Worm (Caenorhabditis elegans) whole organism, L4 larva: ENCODE measurements around the gene srxa-9.

Source experiments
- F10B5.3 ChIP-seq: sonication (generic microtip); optimal IDR thresholded peaks from 2 replicates; lab custom pipeline; 2016; ENCODE audit warnings: mild to moderate bottlenecking, missing genetic modification characterization, missing compliant biosample characterization
- F49E8.2 ChIP-seq: sonication (generic microtip); optimal IDR thresholded peaks from 2 replicates; lab custom pipeline; 2016; ENCODE audit warnings: missing compliant biosample characterization, mild to moderate bottlenecking, missing genetic modification characterization, borderline replicate concordance
- T20F7.1 ChIP-seq: fragments of 200-800 bp; sonication (Bioruptor generic); optimal IDR thresholded peaks from 2 replicates; lab custom pipeline; 2018; ENCODE audit warnings: mild to moderate bottlenecking, missing genetic modification characterization, missing compliant biosample characterization
- Y5F2A.4 ChIP-seq: fragments of 200-800 bp; sonication (Bioruptor generic); optimal IDR thresholded peaks from 2 replicates; lab custom pipeline; 2018; ENCODE audit warnings: mild to moderate bottlenecking, missing genetic modification characterization, missing compliant biosample characterization
- ZK337.2 ChIP-seq: fragments of 200-800 bp; sonication (Bioruptor generic); IDR thresholded peaks from 2 replicates; pipeline ENCODE4 v1.3.6; 2022; ENCODE audit warnings: missing genetic modification reagents, missing genetic modification characterization, missing compliant biosample characterization
- aha-1 ChIP-seq: fragments of 150-350 bp; peaks from one replicate; lab custom pipeline; 2014; ENCODE audit warnings: missing biosample characterization, missing genetic modification characterization
- ama-1 ChIP-seq: fragments of 150-350 bp; optimal IDR thresholded peaks from 2 replicates; lab custom pipeline; 2014; ENCODE audit warnings: inconsistent platforms, mixed read lengths
- ceh-20 ChIP-seq: fragments of 200-800 bp; sonication (Bioruptor generic); IDR thresholded peaks from 2 replicates; pipeline ENCODE4 v1.3.6; 2022; ENCODE audit warnings: missing genetic modification reagents, missing genetic modification characterization, missing compliant biosample characterization
- ceh-32 ChIP-seq: sonication (generic microtip); optimal IDR thresholded peaks from 2 replicates; lab custom pipeline; 2016; ENCODE audit warnings: mild to moderate bottlenecking, missing genetic modification characterization, missing compliant biosample characterization; ENCODE audit not compliant: poor library complexity
- ces-1 ChIP-seq: fragments of 150-350 bp; sonication (generic microtip); optimal IDR thresholded peaks from 4 replicates; lab custom pipeline; 2014; ENCODE audit warnings: missing biosample characterization, missing genetic modification reagents, missing genetic modification characterization
- ctbp-1 ChIP-seq: fragments of 200-800 bp; sonication (Bioruptor generic); IDR thresholded peaks from 2 replicates; pipeline ENCODE4 v1.3.6; 2022; ENCODE audit warnings: missing genetic modification reagents, missing genetic modification characterization, missing compliant biosample characterization
- dmd-9 ChIP-seq: fragments of 200-800 bp; sonication (Bioruptor generic); IDR thresholded peaks from 2 replicates; pipeline ENCODE4 v1.3.6; 2022; ENCODE audit warnings: missing genetic modification reagents, missing genetic modification characterization, missing compliant biosample characterization
- dpl-1 ChIP-seq: fragments of 150-350 bp; optimal IDR thresholded peaks from 2 replicates; lab custom pipeline; 2014; ENCODE audit warnings: missing biosample characterization, missing genetic modification reagents, missing genetic modification characterization
- duxl-1 ChIP-seq: sonication (generic microtip); optimal IDR thresholded peaks from 2 replicates; lab custom pipeline; 2016; ENCODE audit warnings: mild to moderate bottlenecking, missing genetic modification characterization, moderate library complexity, missing compliant biosample characterization; ENCODE audit not compliant: poor library complexity
- dve-1 ChIP-seq: sonication (generic microtip); optimal IDR thresholded peaks from 2 replicates; lab custom pipeline; 2017; ENCODE audit warnings: antibody characterized with exemption, mild to moderate bottlenecking, missing genetic modification characterization, missing compliant biosample characterization; ENCODE audit not compliant: insufficient read depth
- egl-43 ChIP-seq: fragments of 200-800 bp; sonication (Bioruptor generic); IDR thresholded peaks from 2 replicates; pipeline ENCODE4 v1.3.6; 2022; ENCODE audit warnings: missing genetic modification reagents, missing genetic modification characterization, missing compliant biosample characterization
- fkh-10 ChIP-seq: fragments of 150-350 bp; optimal IDR thresholded peaks from 2 replicates; lab custom pipeline; 2014; ENCODE audit warnings: missing biosample characterization, missing genetic modification reagents, missing genetic modification characterization
- fos-1 ChIP-seq: fragments of 150-350 bp; optimal IDR thresholded peaks from 2 replicates; lab custom pipeline; 2014; ENCODE audit warnings: missing biosample characterization, missing genetic modification characterization
- jun-1 ChIP-seq: fragments of 150-350 bp; optimal IDR thresholded peaks from 2 replicates; lab custom pipeline; 2014; ENCODE audit warnings: missing biosample characterization, missing genetic modification reagents, missing genetic modification characterization
- lim-7 ChIP-seq: fragments of 200-800 bp; sonication (Bioruptor generic); IDR thresholded peaks from 2 replicates; pipeline ENCODE4 v1.3.6; 2022; ENCODE audit warnings: missing genetic modification characterization, missing compliant biosample characterization
- lin-38 ChIP-seq: fragments of 200-800 bp; sonication (Bioruptor generic); IDR thresholded peaks from 2 replicates; pipeline ENCODE4 v1.3.6; 2022; ENCODE audit warnings: missing genetic modification reagents, missing genetic modification characterization, missing compliant biosample characterization
- lin-39 ChIP-seq: fragments of 150-350 bp; optimal IDR thresholded peaks from 2 replicates; lab custom pipeline; 2014; ENCODE audit warnings: missing biosample characterization, missing genetic modification reagents, missing genetic modification characterization
- madf-9 ChIP-seq: fragments of 200-800 bp; sonication (Bioruptor generic); conservative IDR thresholded peaks from 2 replicates; pipeline ENCODE4 v1.3.6; 2022; ENCODE audit warnings: missing genetic modification reagents, missing genetic modification characterization, missing compliant biosample characterization
- mdl-1 ChIP-seq, 2 experiments: fragments of 150-350 bp in 1 of 2; sonication (generic microtip) in 1 of 2; optimal IDR thresholded peaks; 2 replicates each; lab custom pipeline; 2014 to 2017; ENCODE audit warnings: missing biosample characterization in 2 of 2, missing genetic modification characterization in 2 of 2
- mxl-2 ChIP-seq: fragments of 200-800 bp; sonication (Bioruptor generic); conservative IDR thresholded peaks from 2 replicates; pipeline ENCODE4 v1.3.6; 2022; ENCODE audit warnings: missing genetic modification reagents, missing genetic modification characterization, missing compliant biosample characterization
- nhr-102 ChIP-seq: sonication (generic microtip); optimal IDR thresholded peaks from 2 replicates; lab custom pipeline; 2016; ENCODE audit warnings: mild to moderate bottlenecking, missing genetic modification characterization, moderate library complexity, missing compliant biosample characterization
- nhr-11 ChIP-seq: fragments of 150-350 bp; optimal IDR thresholded peaks from 2 replicates; lab custom pipeline; 2014; ENCODE audit warnings: missing biosample characterization, missing genetic modification characterization
- nhr-111 ChIP-seq: fragments of 200-800 bp; sonication (Bioruptor generic); optimal IDR thresholded peaks from 2 replicates; lab custom pipeline; 2018; ENCODE audit warnings: mild to moderate bottlenecking, missing genetic modification characterization, missing compliant biosample characterization
- nhr-6 ChIP-seq: fragments of 150-350 bp; optimal IDR thresholded peaks from 2 replicates; lab custom pipeline; 2014; ENCODE audit warnings: missing biosample characterization, missing genetic modification characterization
- php-3 ChIP-seq: fragments of 200-800 bp; sonication (Bioruptor generic); IDR thresholded peaks from 2 replicates; pipeline ENCODE4 v1.3.6; 2022; ENCODE audit warnings: missing genetic modification reagents, missing genetic modification characterization, missing compliant biosample characterization
- pqm-1 ChIP-seq: sonication (generic microtip); optimal IDR thresholded peaks from 2 replicates; lab custom pipeline; 2017; ENCODE audit warnings: missing biosample characterization, missing genetic modification characterization
- sdz-12 ChIP-seq: fragments of 200-800 bp; sonication (Bioruptor generic); optimal IDR thresholded peaks from 2 replicates; lab custom pipeline; 2018; ENCODE audit warnings: mild to moderate bottlenecking, missing genetic modification characterization, missing compliant biosample characterization
- set-16 ChIP-seq: fragments of 200-800 bp; sonication (Bioruptor generic); IDR thresholded peaks from 2 replicates; pipeline ENCODE4 v1.3.6; 2022; ENCODE audit warnings: missing genetic modification reagents, missing genetic modification characterization, missing compliant biosample characterization
- spr-1 ChIP-seq: sonication (generic microtip); optimal IDR thresholded peaks from 2 replicates; lab custom pipeline; 2016; ENCODE audit warnings: mild to moderate bottlenecking, missing genetic modification characterization, missing compliant biosample characterization
- spr-3 ChIP-seq: fragments of 200-800 bp; sonication (Bioruptor generic); optimal IDR thresholded peaks from 2 replicates; lab custom pipeline; 2018; ENCODE audit warnings: mild to moderate bottlenecking, missing genetic modification characterization, missing compliant biosample characterization
- tra-1 ChIP-seq: fragments of 200-800 bp; sonication (Bioruptor generic); IDR thresholded peaks from 2 replicates; pipeline ENCODE4 v1.3.6; 2022; ENCODE audit warnings: missing genetic modification reagents, missing genetic modification characterization, missing compliant biosample characterization
- zip-11 ChIP-seq: fragments of 200-800 bp; sonication (Bioruptor generic); IDR thresholded peaks from 2 replicates; pipeline ENCODE4 v1.3.6; 2022; ENCODE audit warnings: missing genetic modification characterization, missing compliant biosample characterization
- zip-2 ChIP-seq: fragments of 150-350 bp; optimal IDR thresholded peaks from 2 replicates; lab custom pipeline; 2014; ENCODE audit warnings: missing biosample characterization, missing genetic modification characterization

srxa-9 gene

ce11 chrX:15736419-15736818 is 10.4 kb upstream of the srxa-9 start (continued):
- TF ChIP-seq pqm-1 = peak; percentile 58
- no peak for TF ChIP-seq php-3 (GFP tag; lab: Robert Waterston, UW)
- no peak for TF ChIP-seq madf-9
- peak; percentile 95 for TF ChIP-seq duxl-1 (tag; lab: Kevin White, UChicago)
- TF ChIP-seq T20F7.1 (GFP tag; lab: Kevin White, UChicago) = no peak
- peak; percentile 18 for TF ChIP-seq ceh-32
- TF ChIP-seq lin-38 (GFP tag; lab: Robert Waterston, UW) = no peak; the same call in 1 of the 2 replicates
- TF ChIP-seq Y5F2A.4 = no peak
- TF ChIP-seq jun-1 (tag; lab: Kevin White, UChicago) = peak; percentile 89
- TF ChIP-seq nhr-111 (GFP tag; lab: Kevin White, UChicago) = no peak
- peak; percentile 54; the same call in 1 of the 2 replicates for TF ChIP-seq ceh-20 (GFP tag; lab: Robert Waterston, UW)
- TF ChIP-seq F49E8.2 = no peak
- no peak for TF ChIP-seq set-16
- peak; percentile 11 for TF ChIP-seq dpl-1 (GFP tag; lab: Kevin White, UChicago)
- TF ChIP-seq F10B5.3 (tag; lab: Kevin White, UChicago) = peak; percentile 94
- TF ChIP-seq aha-1 (tag; lab: Kevin White, UChicago) = peak; percentile 31
- peak; percentile 94 for TF ChIP-seq dve-1 (tag; lab: Kevin White, UChicago)
- TF ChIP-seq nhr-102 (tag; lab: Kevin White, UChicago) = peak; percentile 93
- peak; percentile 85 for TF ChIP-seq zip-2 (tag; lab: Kevin White, UChicago)
- peak; percentile 13 for TF ChIP-seq spr-3 (GFP tag; lab: Kevin White, UChicago)
- TF ChIP-seq spr-1 (tag; lab: Kevin White, UChicago) = peak; percentile 68

DNA sequence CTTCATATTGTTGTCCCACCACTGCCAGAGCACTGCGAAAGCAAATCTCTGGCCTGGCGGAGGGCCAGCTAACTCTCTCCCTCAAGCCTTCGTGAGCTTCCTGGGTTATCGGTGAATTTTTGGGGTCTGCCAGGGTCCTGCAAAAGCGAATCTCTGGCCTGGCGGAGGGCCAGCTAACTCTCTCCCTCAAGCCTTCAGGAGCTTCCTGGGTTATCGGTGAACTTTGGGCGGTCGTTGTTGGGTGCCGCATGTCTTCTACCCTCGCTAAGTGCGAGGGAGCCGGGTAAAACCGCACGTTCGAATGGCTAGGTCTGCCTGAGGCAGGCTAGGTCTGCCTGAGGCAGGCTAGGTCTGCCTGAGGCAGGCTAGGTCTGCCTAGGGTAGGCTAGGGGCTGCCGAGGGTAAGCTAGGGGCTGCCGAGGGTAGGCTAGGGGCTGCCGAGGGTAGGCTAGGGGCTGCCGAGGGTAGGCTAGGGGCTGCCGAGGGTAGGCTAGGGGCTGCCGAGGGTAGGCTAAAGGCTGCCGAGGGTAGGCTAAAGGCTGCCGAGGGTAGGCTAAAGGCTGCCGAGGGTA is 8.3 kb upstream of the srxa-9 start:
- TF ChIP-seq egl-43 (GFP tag; lab: Robert Waterston, UW) (peak; percentile 20; the same call in 1 of the 2 replicates), ctbp-1 (GFP tag; lab: Robert Waterston, UW) (0 out of 2 replicates have a peak, but pooled peaks have one; percentile 41), set-16 (peak; percentile 97)

DNA sequence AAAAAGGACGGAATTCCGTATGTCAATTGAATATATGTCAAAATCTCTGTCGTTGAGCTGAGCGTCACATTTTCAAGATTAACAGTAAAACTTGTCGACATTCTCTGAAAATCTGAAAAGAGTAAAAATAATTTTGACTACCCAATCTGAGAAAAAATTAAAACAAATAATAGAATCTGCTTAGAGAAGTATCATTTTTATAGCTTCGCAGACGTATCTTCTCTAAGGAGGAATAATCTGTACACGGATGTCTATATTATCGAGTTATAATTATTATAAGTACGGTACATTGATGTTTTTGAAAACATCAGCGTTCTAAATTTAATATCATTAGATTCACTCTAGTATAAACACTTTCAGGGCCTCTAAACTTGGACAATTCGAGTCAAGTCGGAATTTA is 6.3 kb upstream of the srxa-9 start, which contains the start of gene srg-64:
TSS of gene srg-64 (minus strand) at position 101 of the 400 bp plus-strand sequence.
- TF ChIP-seq lin-39 (tag; lab: Kevin White, UChicago) (no peak), mdl-1 (tag; optimal IDR thresholded peaks at IDR 0.05; lab: Kevin White, UChicago) (no peak), dmd-9 (GFP tag; lab: Robert Waterston, UW) (no peak), nhr-6 (no peak), zip-11 (no peak), fos-1 (tag; lab: Kevin White, UChicago) (no peak), lim-7 (no peak), tra-1 (GFP tag; lab: Robert Waterston, UW) (no peak), ZK337.2 (GFP tag; lab: Robert Waterston, UW) (no peak), aha-1 (tag; lab: Kevin White, UChicago) (no peak), ces-1 (GFP tag; lab: Kevin White, UChicago) (no peak), nhr-11 (tag; lab: Kevin White, UChicago) (no peak), fkh-10 (GFP tag; lab: Kevin White, UChicago) (no peak), F10B5.3 (tag; lab: Kevin White, UChicago) (no peak), mxl-2 (GFP tag; lab: Robert Waterston, UW) (no peak), spr-1 (tag; lab: Kevin White, UChicago) (no peak), sdz-12 (GFP tag; lab: Kevin White, UChicago) (no peak), nhr-111 (GFP tag; lab: Kevin White, UChicago) (no peak), ama-1 (lab: Kevin White, UChicago) (no peak)
- TF ChIP-seq, all 104 proteins: peak for 0
